Fruit fly (Drosophila melanogaster): ENCODE results near the gene Ctns.
A peak's percentile ranks its signal among the peaks of the same experiment; 100 is the strongest.

Gene Ctns

DNA sequence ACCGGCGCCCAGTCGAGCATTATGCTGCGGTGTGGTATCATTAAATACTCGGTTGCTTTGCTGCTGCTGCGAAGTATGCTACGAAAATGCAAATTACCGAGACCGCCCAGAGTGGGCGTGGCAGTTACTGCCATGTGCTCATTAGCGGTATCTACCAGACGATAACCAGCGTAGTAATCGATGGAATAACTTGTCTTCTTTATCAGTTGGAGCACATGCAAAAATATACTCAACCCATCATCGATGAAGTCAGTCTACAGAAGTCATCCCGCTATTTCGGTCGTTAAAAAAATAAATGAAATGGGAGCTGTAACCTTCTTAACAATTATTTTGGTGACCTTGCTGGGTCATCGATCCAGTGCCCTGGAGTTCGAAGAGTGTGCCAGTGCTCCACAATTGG is 15.1 kb downstream of the Ctns start, which contains the start of gene CG13837:
Gene CG13837, plus strand, starts transcription at position 301 of the 400 bp plus-strand sequence.
- TF ChIP-seq D1 (tag; optimal IDR thresholded peaks at IDR 0.05) = no peak
- no peak for TF ChIP-seq CG13204 (GFP tag; optimal IDR thresholded peaks at IDR 0.05)
- TF ChIP-seq rn (GFP tag; IDR thresholded peaks at IDR 0.05) = no peak
- no peak for TF ChIP-seq fd96Ca (GFP tag; IDR thresholded peaks at IDR 0.05)
- TF ChIP-seq Pif1A (GFP tag; optimal IDR thresholded peaks at IDR 0.05) = no peak
- no peak for TF ChIP-seq CG4496 (GFP tag; IDR thresholded peaks at IDR 0.05)
- no peak for TF ChIP-seq CG17806 (tag; optimal IDR thresholded peaks at IDR 0.05)
- no peak for TF ChIP-seq CG8301 (tag; optimal IDR thresholded peaks at IDR 0.05)
- TF ChIP-seq gl (tag; optimal IDR thresholded peaks at IDR 0.05) = no peak
- TF ChIP-seq Pif1B (GFP tag; optimal IDR thresholded peaks at IDR 0.05) = no peak
- no peak for TF ChIP-seq Snoo (tag; optimal IDR thresholded peaks at IDR 0.05)
- TF ChIP-seq EcR (GFP tag; optimal IDR thresholded peaks at IDR 0.05) = no peak
- no peak for TF ChIP-seq Ets98B (GFP tag; IDR thresholded peaks at IDR 0.05)
- no peak for TF ChIP-seq CG34367 (tag; optimal IDR thresholded peaks at IDR 0.05)
- no peak for TF ChIP-seq CG15710 (tag; optimal IDR thresholded peaks at IDR 0.05)
- TF ChIP-seq CG10348 (GFP tag; IDR thresholded peaks at IDR 0.05) = no peak
- no peak for TF ChIP-seq CG8159 (tag; optimal IDR thresholded peaks at IDR 0.05)
- TF ChIP-seq CG12605 (GFP tag; IDR thresholded peaks at IDR 0.05) = no peak
- TF ChIP-seq CG32121 (GFP tag; IDR thresholded peaks at IDR 0.05) = no peak
- no peak for TF ChIP-seq CG14655 (GFP tag; optimal IDR thresholded peaks at IDR 0.05)

DNA sequence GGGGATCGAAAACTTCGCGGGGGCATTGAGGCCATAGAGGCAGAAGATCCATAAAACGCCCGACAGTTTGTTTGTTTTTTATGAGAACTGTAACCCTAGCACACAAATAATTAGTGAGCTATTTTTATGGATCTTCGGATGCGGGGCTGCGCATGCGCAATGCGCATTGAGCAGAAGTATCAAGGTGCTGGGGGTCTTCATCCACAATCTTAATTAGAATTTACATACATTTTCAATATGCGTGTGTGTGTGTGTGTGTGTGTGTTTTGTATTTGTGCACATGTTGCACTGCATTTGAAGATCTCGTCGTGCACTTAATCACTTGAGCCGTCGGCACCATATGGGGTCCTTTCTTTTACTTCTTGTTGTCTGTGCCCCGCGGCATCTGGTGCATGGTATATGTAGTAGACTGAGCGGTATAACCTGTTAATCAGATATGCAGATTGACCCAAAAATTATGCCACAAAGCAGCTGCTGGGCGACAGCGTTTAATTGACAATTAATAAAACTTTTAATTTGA is 16.0 kb downstream of the Ctns start:
- no peak for TF ChIP-seq CG8159 (tag; optimal IDR thresholded peaks at IDR 0.05)
- no peak for TF ChIP-seq D1 (tag; optimal IDR thresholded peaks at IDR 0.05)
- TF ChIP-seq CG12605 (GFP tag; IDR thresholded peaks at IDR 0.05) = no peak
- TF ChIP-seq CG4496 (GFP tag; IDR thresholded peaks at IDR 0.05) = no peak
- no peak for TF ChIP-seq CG8301 (tag; optimal IDR thresholded peaks at IDR 0.05)
- TF ChIP-seq Ets98B (GFP tag; IDR thresholded peaks at IDR 0.05) = no peak
- no peak for TF ChIP-seq EcR (GFP tag; optimal IDR thresholded peaks at IDR 0.05)
- no peak for TF ChIP-seq CG32121 (GFP tag; IDR thresholded peaks at IDR 0.05)
- no peak for TF ChIP-seq Pif1A (GFP tag; optimal IDR thresholded peaks at IDR 0.05)
- TF ChIP-seq CG14655 (GFP tag; optimal IDR thresholded peaks at IDR 0.05) = no peak
- no peak for TF ChIP-seq Pif1B (GFP tag; optimal IDR thresholded peaks at IDR 0.05)
- no peak for TF ChIP-seq CG10348 (GFP tag; IDR thresholded peaks at IDR 0.05)
- no peak for TF ChIP-seq gl (tag; optimal IDR thresholded peaks at IDR 0.05)

- no peak for TF ChIP-seq CG12605 (GFP tag; IDR thresholded peaks at IDR 0.05)
- no peak for TF ChIP-seq D1 (tag; optimal IDR thresholded peaks at IDR 0.05)
- TF ChIP-seq Ets98B (GFP tag; IDR thresholded peaks at IDR 0.05) = no peak
These were observed 16.8 kb downstream of the Ctns start, which contains the start of gene CG13838 for dm6 chr3R:23041941-23042340. Gene CG13838, plus strand, starts transcription at chr3R:23042241.

dm6 chr3R:23038062-23038461 is 20.7 kb downstream of the Ctns start:
- TF ChIP-seq CG8159 (tag; optimal IDR thresholded peaks at IDR 0.05) = no peak
- no peak for TF ChIP-seq Pif1A (GFP tag; optimal IDR thresholded peaks at IDR 0.05)
- TF ChIP-seq CG15710 (tag; optimal IDR thresholded peaks at IDR 0.05) = no peak
- TF ChIP-seq CG34367 (tag; optimal IDR thresholded peaks at IDR 0.05) = no peak
- no peak for TF ChIP-seq gl (tag; optimal IDR thresholded peaks at IDR 0.05)
- TF ChIP-seq CG14655 (GFP tag; optimal IDR thresholded peaks at IDR 0.05) = no peak
- TF ChIP-seq CG4496 (GFP tag; IDR thresholded peaks at IDR 0.05) = no peak
- TF ChIP-seq CG10348 (GFP tag; IDR thresholded peaks at IDR 0.05) = no peak
- TF ChIP-seq rn (GFP tag; IDR thresholded peaks at IDR 0.05) = no peak
- no peak for TF ChIP-seq Snoo (tag; optimal IDR thresholded peaks at IDR 0.05)

DNA sequence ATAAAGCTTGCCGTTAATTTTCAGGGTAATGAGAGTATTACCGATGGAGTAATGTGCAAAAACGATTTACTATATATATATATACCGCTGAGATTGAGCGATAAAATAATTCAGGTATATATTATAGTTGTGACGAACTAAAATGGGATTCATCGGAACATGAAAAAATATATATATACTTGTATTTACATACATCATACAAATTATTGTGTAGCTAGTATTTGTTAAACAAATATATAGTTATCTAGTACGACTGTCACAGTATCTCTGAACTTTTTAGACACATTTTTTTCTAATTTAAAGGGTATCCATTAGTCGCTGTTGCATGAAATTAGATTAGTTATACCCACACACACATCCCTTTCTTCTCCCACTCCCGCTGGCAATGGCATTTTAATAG is 22.4 kb downstream of the Ctns start:
- TF ChIP-seq CG4496 (GFP tag; IDR thresholded peaks at IDR 0.05) = no peak
- no peak for TF ChIP-seq Snoo (tag; optimal IDR thresholded peaks at IDR 0.05)
- no peak for TF ChIP-seq CG8159 (tag; optimal IDR thresholded peaks at IDR 0.05)
- no peak for TF ChIP-seq CG34367 (tag; optimal IDR thresholded peaks at IDR 0.05)

DNA sequence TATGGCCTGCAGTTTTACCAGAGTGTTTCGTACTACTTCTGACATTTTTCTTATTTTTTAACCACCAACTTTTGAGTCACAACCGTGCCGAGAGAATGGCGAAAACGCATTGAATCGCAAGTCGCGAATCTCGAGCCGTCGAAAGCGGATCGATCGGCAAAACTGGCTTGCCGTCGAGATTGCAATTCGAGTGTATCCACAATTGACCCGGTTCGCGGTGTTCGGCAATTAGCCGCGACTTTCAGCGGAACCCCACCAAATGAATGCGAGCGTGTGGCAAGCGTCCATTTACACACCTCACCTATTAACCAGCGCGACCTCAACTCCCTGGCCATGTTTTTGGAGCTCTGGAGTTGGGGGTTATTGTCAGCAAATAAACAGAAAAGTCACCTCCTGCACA is 23.3 kb downstream of the Ctns start, which contains the start of gene CG13833:
Gene CG13833, minus strand, starts transcription at position 101 of the 400 bp plus-strand sequence.
- TF ChIP-seq Pif1A (GFP tag; optimal IDR thresholded peaks at IDR 0.05) (no peak), rn (GFP tag; IDR thresholded peaks at IDR 0.05) (no peak), CG13204 (GFP tag; optimal IDR thresholded peaks at IDR 0.05) (no peak), D1 (tag; optimal IDR thresholded peaks at IDR 0.05) (no peak), Snoo (tag; optimal IDR thresholded peaks at IDR 0.05) (no peak), CG10348 (GFP tag; IDR thresholded peaks at IDR 0.05) (no peak), CG17806 (tag; optimal IDR thresholded peaks at IDR 0.05) (no peak), Pif1B (GFP tag; optimal IDR thresholded peaks at IDR 0.05) (no peak), CG8301 (tag; optimal IDR thresholded peaks at IDR 0.05) (no peak), CG9948 (tag; optimal IDR thresholded peaks at IDR 0.05) (no peak), EcR (GFP tag; optimal IDR thresholded peaks at IDR 0.05) (no peak), fd96Ca (GFP tag; IDR thresholded peaks at IDR 0.05) (0 out of 3 replicates have a peak, but pooled peaks have one; percentile 44), CG15710 (tag; optimal IDR thresholded peaks at IDR 0.05) (no peak), CG4496 (GFP tag; IDR thresholded peaks at IDR 0.05) (0 out of 3 replicates have a peak, but pooled peaks have one; percentile 34)

- TF ChIP-seq CG9948 (tag; optimal IDR thresholded peaks at IDR 0.05) (no peak), CG34367 (tag; optimal IDR thresholded peaks at IDR 0.05) (no peak), CG10348 (GFP tag; IDR thresholded peaks at IDR 0.05) (no peak), CG32121 (GFP tag; IDR thresholded peaks at IDR 0.05) (no peak), CG17806 (tag; optimal IDR thresholded peaks at IDR 0.05) (no peak), CG4496 (GFP tag; IDR thresholded peaks at IDR 0.05) (no peak), gl (tag; optimal IDR thresholded peaks at IDR 0.05) (no peak), Pif1B (GFP tag; optimal IDR thresholded peaks at IDR 0.05) (no peak), Snoo (tag; optimal IDR thresholded peaks at IDR 0.05) (no peak), EcR (GFP tag; optimal IDR thresholded peaks at IDR 0.05) (no peak), Ets98B (GFP tag; IDR thresholded peaks at IDR 0.05) (no peak), CG15710 (tag; optimal IDR thresholded peaks at IDR 0.05) (no peak), CG12605 (GFP tag; IDR thresholded peaks at IDR 0.05) (no peak)
These were observed 27.9 kb downstream of the Ctns start for dm6 chr3R:23030900-23031299.

Measured in whole organism, pupa.